Worm (Caenorhabditis elegans) whole organism, L4 larva: Measurements from ENCODE around the gene flp-19.
A peak's percentile ranks its signal among the peaks of the same experiment; 100 is the strongest.

ENCODE experiments used
- D1046.2 ChIP-seq: fragments of 200-800 bp; sonication (Bioruptor generic); IDR thresholded peaks from 2 replicates; pipeline ENCODE4 v1.3.6; 2022; ENCODE audit warnings: missing genetic modification characterization, missing compliant biosample characterization
- F37D6.2 ChIP-seq: sonication (generic microtip); optimal IDR thresholded peaks from 2 replicates; lab custom pipeline; 2016; ENCODE audit warnings: mild to moderate bottlenecking, missing genetic modification characterization, missing compliant biosample characterization
- Y48G9A.11 ChIP-seq: fragments of 200-800 bp; sonication (Bioruptor generic); IDR thresholded peaks from 2 replicates; pipeline ENCODE4 v1.3.6; 2022; ENCODE audit warnings: missing genetic modification reagents, missing genetic modification characterization, missing compliant biosample characterization
- ceh-20 ChIP-seq: fragments of 200-800 bp; sonication (Bioruptor generic); IDR thresholded peaks from 2 replicates; pipeline ENCODE4 v1.3.6; 2022; ENCODE audit warnings: missing genetic modification reagents, missing genetic modification characterization, missing compliant biosample characterization
- ceh-32 ChIP-seq: sonication (generic microtip); optimal IDR thresholded peaks from 2 replicates; lab custom pipeline; 2016; ENCODE audit warnings: mild to moderate bottlenecking, missing genetic modification characterization, missing compliant biosample characterization; ENCODE audit not compliant: poor library complexity
- ces-1 ChIP-seq: fragments of 150-350 bp; sonication (generic microtip); optimal IDR thresholded peaks from 4 replicates; lab custom pipeline; 2014; ENCODE audit warnings: missing biosample characterization, missing genetic modification reagents, missing genetic modification characterization
- daf-16 ChIP-seq, 3 experiments: sonication (generic microtip); optimal IDR thresholded peaks; 2 replicates each; lab custom pipeline; 2016 to 2017; ENCODE audit warnings: missing genetic modification characterization in 3 of 3, missing genetic modification reagents in 3 of 3, mild to moderate bottlenecking in 2 of 3, missing compliant biosample characterization in 2 of 3, missing biosample characterization in 1 of 3, moderate library complexity in 1 of 3
- dmd-6 ChIP-seq: fragments of 200-800 bp; sonication (Bioruptor generic); IDR thresholded peaks from 2 replicates; pipeline ENCODE4 v1.3.6; 2022; ENCODE audit warnings: missing genetic modification reagents, missing genetic modification characterization, missing compliant biosample characterization
- dmd-8 ChIP-seq: fragments of 200-800 bp; sonication (Bioruptor generic); IDR thresholded peaks from 2 replicates; pipeline ENCODE4 v1.3.6; 2022; ENCODE audit warnings: missing genetic modification characterization, missing compliant biosample characterization
- dmd-9 ChIP-seq: fragments of 200-800 bp; sonication (Bioruptor generic); IDR thresholded peaks from 2 replicates; pipeline ENCODE4 v1.3.6; 2022; ENCODE audit warnings: missing genetic modification reagents, missing genetic modification characterization, missing compliant biosample characterization
- dve-1 ChIP-seq: sonication (generic microtip); optimal IDR thresholded peaks from 2 replicates; lab custom pipeline; 2017; ENCODE audit warnings: antibody characterized with exemption, mild to moderate bottlenecking, missing genetic modification characterization, missing compliant biosample characterization; ENCODE audit not compliant: insufficient read depth
- fkh-10 ChIP-seq: fragments of 150-350 bp; optimal IDR thresholded peaks from 2 replicates; lab custom pipeline; 2014; ENCODE audit warnings: missing biosample characterization, missing genetic modification reagents, missing genetic modification characterization
- hlh-11 ChIP-seq: fragments of 200-800 bp; sonication (Bioruptor generic); optimal IDR thresholded peaks from 2 replicates; lab custom pipeline; 2018; ENCODE audit warnings: mild to moderate bottlenecking, missing genetic modification characterization, missing compliant biosample characterization
- lin-1 ChIP-seq: fragments of 200-800 bp; sonication (Bioruptor generic); IDR thresholded peaks from 2 replicates; pipeline ENCODE4 v1.3.6; 2022; ENCODE audit warnings: missing genetic modification reagents, missing genetic modification characterization, missing compliant biosample characterization
- lin-13 ChIP-seq: fragments of 150-350 bp; optimal IDR thresholded peaks from 2 replicates; lab custom pipeline; 2014; ENCODE audit warnings: missing biosample characterization, missing genetic modification reagents, missing genetic modification characterization
- lin-15B ChIP-seq: fragments of 150-350 bp; sonication (generic microtip); optimal IDR thresholded peaks from 3 replicates; lab custom pipeline; 2014; ENCODE audit warnings: missing biosample characterization, missing genetic modification characterization
- lin-29 ChIP-seq: fragments of 200-800 bp; sonication (Bioruptor generic); IDR thresholded peaks from 2 replicates; pipeline ENCODE4 v1.3.6; 2022; ENCODE audit warnings: missing genetic modification reagents, missing genetic modification characterization, missing compliant biosample characterization
- mes-2 ChIP-seq: sonication (generic microtip); optimal IDR thresholded peaks from 2 replicates; lab custom pipeline; 2016; ENCODE audit warnings: missing genotype, mild to moderate bottlenecking, missing genetic modification characterization, missing compliant biosample characterization; ENCODE audit not compliant: poor library complexity, severe bottlenecking
- nhr-10 ChIP-seq: fragments of 150-350 bp; optimal IDR thresholded peaks from 2 replicates; lab custom pipeline; 2014; ENCODE audit warnings: missing biosample characterization, missing genetic modification characterization
- nhr-11 ChIP-seq: fragments of 150-350 bp; optimal IDR thresholded peaks from 2 replicates; lab custom pipeline; 2014; ENCODE audit warnings: missing biosample characterization, missing genetic modification characterization
- nhr-111 ChIP-seq: fragments of 200-800 bp; sonication (Bioruptor generic); optimal IDR thresholded peaks from 2 replicates; lab custom pipeline; 2018; ENCODE audit warnings: mild to moderate bottlenecking, missing genetic modification characterization, missing compliant biosample characterization
- nhr-28 ChIP-seq: fragments of 150-350 bp; optimal IDR thresholded peaks from 2 replicates; lab custom pipeline; 2014; ENCODE audit warnings: missing biosample characterization, missing genetic modification characterization
- nhr-48 ChIP-seq: sonication (generic microtip); optimal IDR thresholded peaks from 2 replicates; lab custom pipeline; 2016; ENCODE audit warnings: mild to moderate bottlenecking, missing genetic modification characterization, missing compliant biosample characterization
- nhr-6 ChIP-seq: fragments of 150-350 bp; optimal IDR thresholded peaks from 2 replicates; lab custom pipeline; 2014; ENCODE audit warnings: missing biosample characterization, missing genetic modification characterization
- nhr-76 ChIP-seq: fragments of 150-350 bp; optimal IDR thresholded peaks from 2 replicates; lab custom pipeline; 2014; ENCODE audit warnings: missing biosample characterization, missing genetic modification characterization
- pha-4 ChIP-seq, 2 experiments: fragments of 150-350 bp in 1 of 2; fragments of 200-800 bp in 1 of 2; sonication (Bioruptor generic) in 1 of 2; IDR thresholded peaks in 1 of 2; optimal IDR thresholded peaks in 1 of 2; 2 replicates each; pipeline versions ENCODE4 v1.3.6 to Lab custom; 2014 to 2022; ENCODE audit warnings: missing genetic modification characterization in 2 of 2, missing genetic modification reagents in 2 of 2, missing biosample characterization in 1 of 2, missing compliant biosample characterization in 1 of 2
- php-3 ChIP-seq: fragments of 200-800 bp; sonication (Bioruptor generic); IDR thresholded peaks from 2 replicates; pipeline ENCODE4 v1.3.6; 2022; ENCODE audit warnings: missing genetic modification reagents, missing genetic modification characterization, missing compliant biosample characterization
- pqm-1 ChIP-seq: sonication (generic microtip); optimal IDR thresholded peaks from 2 replicates; lab custom pipeline; 2017; ENCODE audit warnings: missing biosample characterization, missing genetic modification characterization
- rbr-2 ChIP-seq: sonication (generic microtip); optimal IDR thresholded peaks from 2 replicates; lab custom pipeline; 2016; ENCODE audit warnings: missing genotype, missing genetic modification characterization, missing compliant biosample characterization
- set-16 ChIP-seq: fragments of 200-800 bp; sonication (Bioruptor generic); IDR thresholded peaks from 2 replicates; pipeline ENCODE4 v1.3.6; 2022; ENCODE audit warnings: missing genetic modification reagents, missing genetic modification characterization, missing compliant biosample characterization
- spr-1 ChIP-seq: sonication (generic microtip); optimal IDR thresholded peaks from 2 replicates; lab custom pipeline; 2016; ENCODE audit warnings: mild to moderate bottlenecking, missing genetic modification characterization, missing compliant biosample characterization
- tag-97 ChIP-seq: fragments of 200-800 bp; sonication (Bioruptor generic); IDR thresholded peaks from 2 replicates; pipeline ENCODE4 v1.3.6; 2022; ENCODE audit warnings: missing genetic modification characterization, missing compliant biosample characterization
- tra-1 ChIP-seq: fragments of 200-800 bp; sonication (Bioruptor generic); IDR thresholded peaks from 2 replicates; pipeline ENCODE4 v1.3.6; 2022; ENCODE audit warnings: missing genetic modification reagents, missing genetic modification characterization, missing compliant biosample characterization
- unc-39 ChIP-seq: sonication (generic microtip); optimal IDR thresholded peaks from 2 replicates; lab custom pipeline; 2017; ENCODE audit warnings: missing biosample characterization, missing genetic modification characterization
- unc-62 ChIP-seq, 3 experiments: fragments of 150-350 bp in 1 of 3; sonication (generic microtip); optimal IDR thresholded peaks in 2 of 3; peaks in 1 of 3; 1 replicate in 1 of 3; 2 replicates in 2 of 3; lab custom pipeline; 2014 to 2017; ENCODE audit warnings: missing biosample characterization in 3 of 3, missing genetic modification characterization in 3 of 3, missing genetic modification reagents in 3 of 3, missing genotype in 1 of 3
- vab-7 ChIP-seq: fragments of 200-800 bp; sonication (Bioruptor generic); IDR thresholded peaks from 2 replicates; pipeline ENCODE4 v1.3.6; 2022; ENCODE audit warnings: missing genetic modification reagents, missing genetic modification characterization, missing compliant biosample characterization
- zip-11 ChIP-seq: fragments of 200-800 bp; sonication (Bioruptor generic); IDR thresholded peaks from 2 replicates; pipeline ENCODE4 v1.3.6; 2022; ENCODE audit warnings: missing genetic modification characterization, missing compliant biosample characterization

Gene flp-19

ce11 chrX:10612355-10612754 is 7.9 kb downstream of the flp-19 start:
- peak in 1 of 2 experiments; percentile 61 for TF ChIP-seq unc-62 (GFP tag; optimal IDR thresholded peaks at IDR 0.05 in 1 of 2; lab: Kevin White, UChicago)
- no peak for TF ChIP-seq unc-62 (tag; optimal IDR thresholded peaks at IDR 0.05; lab: Kevin White, UChicago)
- no peak for TF ChIP-seq F37D6.2 (tag; lab: Kevin White, UChicago)
- TF ChIP-seq, all 104 proteins: peak for 1

ce11 chrX:10616041-10616440 is 11.6 kb downstream of the flp-19 start:
- TF ChIP-seq lin-29 (GFP tag; lab: Robert Waterston, UW): no peak
- no peak for TF ChIP-seq rbr-2 (tag; lab: Kevin White, UChicago)
- TF ChIP-seq mes-2 (tag; lab: Kevin White, UChicago): peak; percentile 27
- no peak for TF ChIP-seq unc-39 (tag; lab: Kevin White, UChicago)
- TF ChIP-seq tra-1 (GFP tag; lab: Robert Waterston, UW): no peak
- TF ChIP-seq ceh-32: no peak
- no peak for TF ChIP-seq pha-4 (GFP tag; IDR thresholded peaks at IDR 0.05; lab: Robert Waterston, UW)
- TF ChIP-seq pha-4 (tag; optimal IDR thresholded peaks at IDR 0.05; lab: Kevin White, UChicago): peak; percentile 45
- no peak for TF ChIP-seq nhr-10 (tag; lab: Kevin White, UChicago)
- TF ChIP-seq nhr-6: no peak
- peak; percentile 14 for TF ChIP-seq hlh-11 (tag; lab: Kevin White, UChicago)
- no peak for TF ChIP-seq lin-15B (tag; lab: Kevin White, UChicago)

- TF ChIP-seq daf-16 (GFP tag; optimal IDR thresholded peaks at IDR 0.05; lab: Kevin White, UChicago) (no peak), daf-16 (tag; optimal IDR thresholded peaks at IDR 0.05; lab: Kevin White, UChicago) (peak; percentile 20), nhr-48 (tag; lab: Kevin White, UChicago) (no peak), nhr-111 (no peak), set-16 (no peak), hlh-11 (tag; lab: Kevin White, UChicago) (peak; percentile 33), lin-15B (tag; lab: Kevin White, UChicago) (no peak), dve-1 (tag; lab: Kevin White, UChicago) (peak; percentile 0), ces-1 (GFP tag; lab: Kevin White, UChicago) (no peak), unc-62 (GFP tag; optimal IDR thresholded peaks at IDR 0.05 in 1 of 2; lab: Kevin White, UChicago) (no peak), unc-62 (tag; optimal IDR thresholded peaks at IDR 0.05; lab: Kevin White, UChicago) (no peak), php-3 (GFP tag; lab: Robert Waterston, UW) (peak; percentile 59; the same call in 1 of the 2 replicates), spr-1 (tag; lab: Kevin White, UChicago) (no peak), vab-7 (no peak), lin-13 (no peak), nhr-28 (tag; lab: Kevin White, UChicago) (peak; percentile 40), D1046.2 (GFP tag; lab: Robert Waterston, UW) (no peak), pqm-1 (tag; lab: Kevin White, UChicago) (peak; percentile 71), dmd-6 (peak; percentile 36; the same call in 1 of the 2 replicates), dmd-8 (no peak), ceh-20 (GFP tag; lab: Robert Waterston, UW) (no peak), dmd-9 (no peak)
Measured at ce11 chrX:10617815-10618214, 13.3 kb downstream of the flp-19 start.

ce11 chrX:10618619-10619130 is 14.2 kb downstream of the flp-19 start:
- TF ChIP-seq tag-97 (GFP tag; lab: Robert Waterston, UW): no peak
- no peak for TF ChIP-seq lin-1 (GFP tag; lab: Robert Waterston, UW)
- TF ChIP-seq Y48G9A.11: no peak
- TF ChIP-seq unc-62 (GFP tag; optimal IDR thresholded peaks at IDR 0.05 in 1 of 2; lab: Kevin White, UChicago): peak in 1 of 2 experiments; percentile 68
- no peak for TF ChIP-seq unc-62 (tag; optimal IDR thresholded peaks at IDR 0.05; lab: Kevin White, UChicago)
- no peak for TF ChIP-seq nhr-11 (tag; lab: Kevin White, UChicago)
- no peak for TF ChIP-seq fkh-10 (GFP tag; lab: Kevin White, UChicago)
- peak; percentile 18; the same call in 1 of the 2 replicates for TF ChIP-seq dmd-6
- TF ChIP-seq zip-11 (GFP tag; lab: Robert Waterston, UW): no peak
- no peak for TF ChIP-seq nhr-76 (tag; lab: Kevin White, UChicago)
